Fruit fly (Drosophila melanogaster): Measurements from ENCODE around the gene CG14835.

DNA sequence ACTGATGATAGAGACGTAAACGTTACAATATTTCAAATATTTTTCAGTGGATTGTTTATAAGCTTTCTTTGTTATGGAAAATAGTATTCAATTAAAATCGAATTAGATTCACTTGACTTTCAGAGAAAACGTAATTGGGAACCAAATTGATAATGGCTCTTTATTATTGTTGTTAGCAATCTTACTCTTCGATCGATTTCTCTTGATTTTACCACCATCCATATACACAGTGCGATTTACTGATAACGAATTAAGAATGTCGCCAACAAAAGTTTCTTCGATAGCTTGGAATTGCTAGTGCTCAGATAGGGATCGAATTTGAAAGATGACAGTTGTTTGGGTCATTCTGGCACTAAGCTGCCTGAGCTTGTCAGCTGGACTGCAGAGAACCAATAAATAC lies 37.5 kb downstream of the CG14835 start, which contains the start of gene CG18417:
- TF ChIP-seq Crg-1 (GFP tag; optimal IDR thresholded peaks at IDR 0.05) = no peak
- TF ChIP-seq tj (GFP tag; optimal IDR thresholded peaks at IDR 0.05) = no peak
- TF ChIP-seq kay (GFP tag; ENCODE audit: borderline replicate concordance) = no peak
- no peak for TF ChIP-seq Mnt (GFP tag; optimal IDR thresholded peaks at IDR 0.05)
- TF ChIP-seq CG7101 (tag; optimal IDR thresholded peaks at IDR 0.05) = no peak
- TF ChIP-seq toe (GFP tag; optimal IDR thresholded peaks at IDR 0.05) = no peak
- TF ChIP-seq bab1 (GFP tag; optimal IDR thresholded peaks at IDR 0.05) = no peak
- no peak for TF ChIP-seq CG1620 (GFP tag; optimal IDR thresholded peaks at IDR 0.05)
- no peak for TF ChIP-seq CG7045 (GFP tag; optimal IDR thresholded peaks at IDR 0.05)
- TF ChIP-seq CG14711 (tag; optimal IDR thresholded peaks at IDR 0.05) = no peak
- TF ChIP-seq pad (GFP tag; optimal IDR thresholded peaks at IDR 0.05) = no peak

All from whole organism, adult.